Fruit fly (Drosophila melanogaster) whole organism, prepupa: ENCODE measurements around the gene CG6398.

ENCODE experiments used
- CG10631 ChIP-seq: fragments of 200-800 bp; sonication (Bioruptor generic); optimal IDR thresholded peaks from 2 replicates; lab custom pipeline; 2016; ENCODE audit warnings: missing biosample characterization, missing genetic modification characterization
- CG10669 ChIP-seq: fragments of 200-800 bp; sonication (Bioruptor generic); optimal IDR thresholded peaks from 3 replicates; lab custom pipeline; 2018; ENCODE audit warnings: missing biosample characterization, mild to moderate bottlenecking, missing genetic modification characterization, moderate library complexity
- CG11294 ChIP-seq: fragments of 200-800 bp; sonication (Bioruptor generic); IDR thresholded peaks from 2 replicates; pipeline ENCODE4 v1.3.6; 2022; ENCODE audit warnings: missing biosample characterization, missing genetic modification characterization
- CG15336 ChIP-seq: fragments of 200-800 bp; sonication (Bioruptor generic); IDR thresholded peaks from 2 replicates; pipeline ENCODE4 v1.3.6; 2022; ENCODE audit warnings: missing biosample characterization, missing genetic modification characterization
- CG31627 ChIP-seq: fragments of 200-800 bp; sonication (Bioruptor generic); optimal IDR thresholded peaks from 3 replicates; lab custom pipeline; 2016; ENCODE audit warnings: missing biosample characterization, missing genetic modification characterization
- CG32006 ChIP-seq: fragments of 200-800 bp; sonication (Bioruptor generic); optimal IDR thresholded peaks from 3 replicates; lab custom pipeline; 2017; ENCODE audit warnings: missing biosample characterization, mild to moderate bottlenecking, missing genetic modification characterization
- CG34406 ChIP-seq: fragments of 200-800 bp; sonication (Bioruptor generic); optimal IDR thresholded peaks from 3 replicates; lab custom pipeline; 2016; ENCODE audit warnings: missing biosample characterization, missing genetic modification characterization
- CG3919 ChIP-seq: fragments of 200-800 bp; sonication (Bioruptor generic); optimal IDR thresholded peaks from 3 replicates; lab custom pipeline; 2016; ENCODE audit warnings: missing biosample characterization, missing genetic modification characterization
- CG4318 ChIP-seq: fragments of 200-800 bp; sonication (Bioruptor generic); optimal IDR thresholded peaks from 3 replicates; lab custom pipeline; 2017; ENCODE audit warnings: missing biosample characterization, mild to moderate bottlenecking, missing genetic modification characterization
- CG6163 ChIP-seq: fragments of 200-800 bp; sonication (Bioruptor generic); IDR thresholded peaks from 3 replicates; pipeline ENCODE4 v1.3.6; 2022; ENCODE audit warnings: missing biosample characterization, missing genetic modification characterization
- CG6276 ChIP-seq: fragments of 200-800 bp; sonication (Bioruptor generic); optimal IDR thresholded peaks from 2 replicates; lab custom pipeline; 2017; ENCODE audit warnings: missing biosample characterization, mild to moderate bottlenecking, missing genetic modification characterization
- CG6792 ChIP-seq: fragments of 200-800 bp; sonication (Bioruptor generic); optimal IDR thresholded peaks from 3 replicates; lab custom pipeline; 2016; ENCODE audit warnings: missing biosample characterization, missing genetic modification characterization
- CG6808 ChIP-seq: fragments of 200-800 bp; sonication (Bioruptor generic); optimal IDR thresholded peaks from 3 replicates; lab custom pipeline; 2017; ENCODE audit warnings: missing biosample characterization, missing genetic modification characterization, mild to moderate bottlenecking, moderate library complexity, missing genetic modification reagents
- CG7368 ChIP-seq: fragments of 200-800 bp; sonication (Bioruptor generic); optimal IDR thresholded peaks from 3 replicates; lab custom pipeline; 2016; ENCODE audit warnings: missing biosample characterization, missing genetic modification characterization
- CG8119 ChIP-seq: fragments of 200-800 bp; sonication (Bioruptor generic); IDR thresholded peaks from 3 replicates; pipeline ENCODE4 v1.3.6; 2022; ENCODE audit warnings: missing biosample characterization, missing genetic modification characterization
- CG8632 ChIP-seq: fragments of 200-800 bp; sonication (Bioruptor generic); optimal IDR thresholded peaks from 3 replicates; lab custom pipeline; 2016; ENCODE audit warnings: missing biosample characterization, missing genetic modification characterization
- CG9139 ChIP-seq: fragments of 200-800 bp; sonication (Bioruptor generic); optimal IDR thresholded peaks from 3 replicates; lab custom pipeline; 2017; ENCODE audit warnings: missing biosample characterization, mild to moderate bottlenecking, missing genetic modification characterization
- Eip78C ChIP-seq: fragments of 200-800 bp; sonication (Bioruptor generic); peaks from one replicate; lab custom pipeline; 2016; ENCODE audit warnings: missing biosample characterization, missing genetic modification characterization
- Eip93F ChIP-seq: fragments of 200-800 bp; sonication (Bioruptor generic); optimal IDR thresholded peaks from 2 replicates; lab custom pipeline; 2016; ENCODE audit warnings: missing biosample characterization, mild to moderate bottlenecking, missing genetic modification characterization
- Ets96B ChIP-seq: fragments of 200-800 bp; optimal IDR thresholded peaks from 2 replicates; lab custom pipeline; 2019; ENCODE audit warnings: missing biosample characterization, mild to moderate bottlenecking, missing genetic modification characterization, moderate library complexity
- Gug ChIP-seq: fragments of 200-800 bp; sonication (Bioruptor generic); IDR thresholded peaks from 2 replicates; pipeline ENCODE4 v1.3.6; 2022; ENCODE audit warnings: missing biosample characterization, missing genetic modification characterization
- Hr39 ChIP-seq: fragments of 200-800 bp; sonication (Bioruptor generic); optimal IDR thresholded peaks from 2 replicates; lab custom pipeline; 2016; ENCODE audit warnings: missing biosample characterization, missing genetic modification characterization
- Hr4 ChIP-seq: fragments of 200-800 bp; sonication (Bioruptor generic); optimal IDR thresholded peaks from 3 replicates; lab custom pipeline; 2016; ENCODE audit warnings: missing biosample characterization, missing genetic modification characterization
- Lpt ChIP-seq: fragments of 200-800 bp; sonication (Bioruptor generic); optimal IDR thresholded peaks from 3 replicates; lab custom pipeline; 2016; ENCODE audit warnings: missing biosample characterization, missing genetic modification characterization
- Met ChIP-seq: fragments of 200-800 bp; sonication (Bioruptor generic); optimal IDR thresholded peaks from 3 replicates; lab custom pipeline; 2016; ENCODE audit warnings: missing biosample characterization, missing genetic modification characterization
- OdsH ChIP-seq: fragments of 200-800 bp; sonication (Bioruptor generic); optimal IDR thresholded peaks from 3 replicates; lab custom pipeline; 2016; ENCODE audit warnings: missing biosample characterization, missing genetic modification characterization
- Sox102F ChIP-seq: fragments of 200-800 bp; sonication (Bioruptor generic); optimal IDR thresholded peaks from 2 replicates; lab custom pipeline; 2016; ENCODE audit warnings: missing biosample characterization, mild to moderate bottlenecking, missing genetic modification characterization
- Sox14 ChIP-seq: fragments of 200-800 bp; sonication (Bioruptor generic); optimal IDR thresholded peaks from 3 replicates; lab custom pipeline; 2016; ENCODE audit warnings: missing biosample characterization, missing genetic modification characterization
- Sox15 ChIP-seq: fragments of 200-800 bp; sonication (Bioruptor generic); optimal IDR thresholded peaks from 3 replicates; lab custom pipeline; 2016; ENCODE audit warnings: missing biosample characterization, missing genetic modification characterization
- achi ChIP-seq: fragments of 200-800 bp; sonication (Bioruptor generic); optimal IDR thresholded peaks from 3 replicates; lab custom pipeline; 2016; ENCODE audit warnings: missing biosample characterization, missing genetic modification characterization
- acj6 ChIP-seq: fragments of 200-800 bp; sonication (Bioruptor generic); optimal IDR thresholded peaks from 3 replicates; lab custom pipeline; 2016; ENCODE audit warnings: missing biosample characterization, missing genetic modification characterization
- cyc ChIP-seq: fragments of 200-800 bp; sonication (Bioruptor generic); optimal IDR thresholded peaks from 3 replicates; lab custom pipeline; 2016; ENCODE audit warnings: missing biosample characterization, missing genetic modification characterization
- dac ChIP-seq: fragments of 200-800 bp; sonication (Bioruptor generic); optimal IDR thresholded peaks from 2 replicates; lab custom pipeline; 2017; ENCODE audit warnings: missing biosample characterization, mild to moderate bottlenecking, missing genetic modification characterization
- dsx ChIP-seq: fragments of 200-800 bp; optimal IDR thresholded peaks from 3 replicates; lab custom pipeline; 2019; ENCODE audit warnings: missing biosample characterization, mild to moderate bottlenecking, missing genetic modification characterization, moderate library complexity; ENCODE audit not compliant: poor library complexity, severe bottlenecking
- eg ChIP-seq: fragments of 200-800 bp; sonication (Bioruptor generic); IDR thresholded peaks from 3 replicates; pipeline ENCODE4 v1.3.6; 2022; ENCODE audit warnings: missing biosample characterization, missing genetic modification characterization
- fd59A ChIP-seq: fragments of 200-800 bp; sonication (Bioruptor generic); optimal IDR thresholded peaks from 2 replicates; lab custom pipeline; 2017; ENCODE audit warnings: missing biosample characterization, mild to moderate bottlenecking, missing genetic modification characterization, missing genetic modification reagents
- fd85E ChIP-seq: fragments of 200-800 bp; sonication (Bioruptor generic); optimal IDR thresholded peaks from 3 replicates; lab custom pipeline; 2016; ENCODE audit warnings: missing biosample characterization, missing genetic modification characterization
- fkh ChIP-seq: fragments of 200-800 bp; sonication (Bioruptor generic); optimal IDR thresholded peaks from 3 replicates; lab custom pipeline; 2017; ENCODE audit warnings: missing biosample characterization, mild to moderate bottlenecking, missing genetic modification characterization, moderate library complexity
- pdm3 ChIP-seq: fragments of 200-800 bp; sonication (Bioruptor generic); optimal IDR thresholded peaks from 3 replicates; lab custom pipeline; 2016; ENCODE audit warnings: missing biosample characterization, missing genetic modification characterization
- salr ChIP-seq, 2 experiments: fragments of 200-800 bp; sonication (Bioruptor generic); optimal IDR thresholded peaks; 3 replicates each; lab custom pipeline; 2016 to 2018; ENCODE audit warnings: missing biosample characterization in 2 of 2, missing genetic modification characterization in 2 of 2, mild to moderate bottlenecking in 1 of 2
- spab ChIP-seq: fragments of 200-800 bp; sonication (Bioruptor generic); optimal IDR thresholded peaks from 2 replicates; lab custom pipeline; 2017; ENCODE audit warnings: missing biosample characterization, mild to moderate bottlenecking, missing genetic modification characterization, missing genetic modification reagents
- ss ChIP-seq, 2 experiments: fragments of 200-800 bp; sonication (Bioruptor generic); optimal IDR thresholded peaks; 2 replicates in 1 of 2; 3 replicates in 1 of 2; lab custom pipeline; 2017 to 2018; ENCODE audit warnings: mild to moderate bottlenecking in 2 of 2, missing biosample characterization in 2 of 2, missing genetic modification characterization in 2 of 2, moderate library complexity in 1 of 2
- svp ChIP-seq: fragments of 200-800 bp; sonication (Bioruptor generic); peaks from one replicate; lab custom pipeline; 2016; ENCODE audit warnings: missing biosample characterization, missing genetic modification characterization

CG6398 gene

DNA sequence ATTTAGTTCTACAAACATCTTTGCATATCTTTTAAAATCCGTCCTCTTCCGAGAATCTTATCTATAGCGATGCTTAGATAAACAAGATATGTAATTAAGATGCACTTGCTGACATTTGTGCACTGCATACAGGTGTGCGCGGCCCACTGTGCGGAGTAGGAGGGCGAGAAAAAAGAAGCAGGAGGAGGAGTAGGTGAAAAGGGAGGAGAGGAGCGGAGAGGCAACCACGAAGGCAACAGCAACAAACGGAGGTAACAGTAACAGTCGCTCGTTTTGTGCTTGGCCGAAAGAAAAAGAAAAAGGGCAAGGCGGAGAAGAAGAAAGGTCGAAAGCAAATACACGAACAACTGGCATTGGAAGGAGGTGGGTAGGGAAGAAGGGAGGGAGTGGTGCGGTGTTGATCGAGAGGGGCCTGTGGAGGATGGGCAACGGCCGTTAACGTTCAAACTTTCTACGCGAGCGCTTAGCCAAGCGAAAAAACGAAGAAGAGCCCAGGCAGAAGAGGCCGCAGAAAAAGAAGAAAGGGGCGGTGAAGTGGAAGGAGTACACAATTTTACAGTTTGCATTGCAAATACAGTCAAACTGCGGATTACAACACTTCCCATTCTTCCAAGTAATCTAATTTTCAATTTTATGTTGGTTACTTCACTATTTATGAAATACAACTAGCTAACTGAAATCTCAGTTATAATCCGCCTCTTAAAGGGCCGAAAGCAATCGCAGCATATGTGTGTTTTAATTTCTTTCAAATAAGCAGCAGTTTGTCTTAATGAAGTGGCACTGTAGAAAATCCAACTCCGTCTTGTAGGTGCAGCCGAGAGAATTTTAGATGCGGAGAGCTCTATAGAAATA is 1.8 kb downstream of the CG6398 start:
- TF ChIP-seq pdm3 (GFP tag; lab: Kevin White, UChicago) (peak; percentile 6), CG8119 (GFP tag; lab: Robert Waterston, UW) (peak; percentile 39; the same call in 1 of the 3 replicates), acj6 (GFP tag; lab: Kevin White, UChicago) (no peak), Eip78C (GFP tag; lab: Kevin White, UChicago) (peak; percentile 39), fkh (GFP tag; lab: Kevin White, UChicago) (peak; percentile 10), svp (GFP tag; lab: Kevin White, UChicago) (peak; percentile 65), CG32006 (peak; percentile 53), Lpt (peak; percentile 20), Hr4 (GFP tag; lab: Kevin White, UChicago) (peak; percentile 21), Met (GFP tag; lab: Kevin White, UChicago) (peak; percentile 9), Sox102F (GFP tag; lab: Kevin White, UChicago) (no peak), achi (GFP tag; lab: Kevin White, UChicago) (peak; percentile 9), CG31627 (GFP tag; lab: Kevin White, UChicago) (no peak), CG15336 (GFP tag; lab: Robert Waterston, UW) (peak; percentile 57), OdsH (peak; percentile 56), dac (peak; percentile 22), CG6276 (GFP tag; lab: Kevin White, UChicago) (peak; percentile 19), CG4318 (peak; percentile 6), CG6163 (0 out of 3 replicates have a peak, but pooled peaks have one; percentile 35), fd85E (GFP tag; lab: Kevin White, UChicago) (no peak)
- TF ChIP-seq, all 60 proteins: peak for 16

- TF ChIP-seq Hr39: no peak
- no peak for TF ChIP-seq Lpt
- TF ChIP-seq CG6163: 0 out of 3 replicates have a peak, but pooled peaks have one; percentile 16
- no peak for TF ChIP-seq acj6 (GFP tag; lab: Kevin White, UChicago)
- TF ChIP-seq Sox15 (GFP tag; lab: Kevin White, UChicago): no peak
- TF ChIP-seq CG6792: no peak
- TF ChIP-seq Eip78C (GFP tag; lab: Kevin White, UChicago): peak; percentile 38
- TF ChIP-seq cyc (GFP tag; lab: Kevin White, UChicago): no peak
- no peak for TF ChIP-seq svp (GFP tag; lab: Kevin White, UChicago)
- TF ChIP-seq CG8119 (GFP tag; lab: Robert Waterston, UW): no peak
- TF ChIP-seq achi (GFP tag; lab: Kevin White, UChicago): no peak
- no peak for TF ChIP-seq CG11294
- TF ChIP-seq CG7368 (GFP tag; lab: Kevin White, UChicago): no peak
- 0 out of 3 replicates have a peak, but pooled peaks have one; percentile 30 for TF ChIP-seq eg (GFP tag; lab: Robert Waterston, UW)
- no peak for TF ChIP-seq Sox102F (GFP tag; lab: Kevin White, UChicago)
- no peak for TF ChIP-seq Sox14 (GFP tag; lab: Kevin White, UChicago)
- no peak for TF ChIP-seq Ets96B (tag; lab: Kevin White, UChicago)
- no peak for TF ChIP-seq OdsH
- TF ChIP-seq Eip93F: no peak
- no peak for TF ChIP-seq salr (GFP tag; optimal IDR thresholded peaks at IDR 0.05; lab: Kevin White, UChicago)
- no peak for TF ChIP-seq CG3919 (GFP tag; lab: Kevin White, UChicago)
- TF ChIP-seq Gug: no peak
- no peak for TF ChIP-seq CG34406
- TF ChIP-seq dac: no peak
- TF ChIP-seq CG4318: no peak
Observed at dm6 chrX:17833986-17834385, 3.4 kb downstream of the CG6398 start.

DNA sequence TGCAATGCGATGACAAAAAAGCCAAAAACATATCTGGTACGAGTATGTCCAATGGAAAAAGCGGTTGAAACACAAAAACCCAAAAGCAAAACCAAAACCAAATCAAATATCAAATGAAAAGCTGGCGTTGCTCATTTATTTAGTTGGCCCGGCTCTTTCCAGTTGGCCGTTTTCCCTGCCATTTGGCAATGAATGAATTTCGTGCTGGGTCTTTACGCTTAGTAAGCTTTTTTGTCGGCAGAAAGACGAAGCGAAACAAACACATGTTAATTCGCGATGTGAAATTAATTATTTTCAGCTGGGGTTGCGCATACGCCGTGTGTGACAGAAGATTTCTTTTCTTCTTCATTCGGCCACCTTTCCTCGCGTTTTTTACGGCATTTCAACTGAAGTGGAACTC is 4.1 kb downstream of the CG6398 start:
- TF ChIP-seq Eip78C (GFP tag; lab: Kevin White, UChicago) (peak; percentile 40), dsx (no peak)

DNA sequence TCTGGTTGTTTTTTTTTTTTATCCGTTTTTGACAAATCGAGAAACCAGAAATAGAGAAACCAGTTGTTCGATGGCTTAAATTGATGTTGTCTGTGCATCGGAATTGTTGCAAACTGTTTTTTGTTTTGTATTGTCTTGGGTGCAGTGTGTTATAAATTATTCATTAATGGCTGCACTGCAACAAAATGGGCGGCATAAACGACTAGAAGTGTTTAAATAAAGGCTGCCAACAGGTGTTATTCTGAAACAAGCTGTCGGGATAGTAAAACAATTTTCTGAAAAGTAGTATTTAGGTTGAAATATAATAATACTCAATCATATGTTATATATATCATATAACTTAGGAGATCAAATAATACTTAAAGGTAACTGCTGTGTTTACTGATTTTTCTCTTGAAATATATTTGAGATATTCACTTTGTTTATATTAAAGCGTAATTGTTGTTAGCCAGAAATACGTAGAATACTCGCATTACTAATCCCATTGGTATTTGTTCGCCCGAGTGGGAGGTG is 5.8 kb downstream of the CG6398 start:
- peak; percentile 32 for TF ChIP-seq spab (GFP tag; lab: Kevin White, UChicago)
- peak; percentile 22 for TF ChIP-seq CG10631 (GFP tag; lab: Kevin White, UChicago)
- TF ChIP-seq CG6808 (GFP tag; lab: Kevin White, UChicago): peak; percentile 43
- TF ChIP-seq CG9139 (GFP tag; lab: Kevin White, UChicago): no peak
- TF ChIP-seq Eip78C (GFP tag; lab: Kevin White, UChicago): peak; percentile 64
- no peak for TF ChIP-seq Hr39
- TF ChIP-seq Gug: no peak
- peak; percentile 30 for TF ChIP-seq CG10669
- TF ChIP-seq ss (GFP tag; optimal IDR thresholded peaks at IDR 0.05; lab: Kevin White, UChicago): peak in 1 of 2 experiments; percentile 60
- TF ChIP-seq fd59A (GFP tag; lab: Kevin White, UChicago): peak; percentile 23
- TF ChIP-seq CG34406: no peak
- 0 out of 3 replicates have a peak, but pooled peaks have one; percentile 23 for TF ChIP-seq CG8119 (GFP tag; lab: Robert Waterston, UW)
- TF ChIP-seq Met (GFP tag; lab: Kevin White, UChicago): no peak
- peak; percentile 58 for TF ChIP-seq OdsH
- TF ChIP-seq CG6276 (GFP tag; lab: Kevin White, UChicago): peak; percentile 23
- TF ChIP-seq Hr4 (GFP tag; lab: Kevin White, UChicago): peak; percentile 21
- peak; percentile 35 for TF ChIP-seq dsx
- TF ChIP-seq CG8632: peak; percentile 2
